Fruit fly (Drosophila melanogaster): Measurements from ENCODE around the gene nej.
A peak's percentile ranks its signal among the peaks of the same experiment; 100 is the strongest.

The nej gene

DNA sequence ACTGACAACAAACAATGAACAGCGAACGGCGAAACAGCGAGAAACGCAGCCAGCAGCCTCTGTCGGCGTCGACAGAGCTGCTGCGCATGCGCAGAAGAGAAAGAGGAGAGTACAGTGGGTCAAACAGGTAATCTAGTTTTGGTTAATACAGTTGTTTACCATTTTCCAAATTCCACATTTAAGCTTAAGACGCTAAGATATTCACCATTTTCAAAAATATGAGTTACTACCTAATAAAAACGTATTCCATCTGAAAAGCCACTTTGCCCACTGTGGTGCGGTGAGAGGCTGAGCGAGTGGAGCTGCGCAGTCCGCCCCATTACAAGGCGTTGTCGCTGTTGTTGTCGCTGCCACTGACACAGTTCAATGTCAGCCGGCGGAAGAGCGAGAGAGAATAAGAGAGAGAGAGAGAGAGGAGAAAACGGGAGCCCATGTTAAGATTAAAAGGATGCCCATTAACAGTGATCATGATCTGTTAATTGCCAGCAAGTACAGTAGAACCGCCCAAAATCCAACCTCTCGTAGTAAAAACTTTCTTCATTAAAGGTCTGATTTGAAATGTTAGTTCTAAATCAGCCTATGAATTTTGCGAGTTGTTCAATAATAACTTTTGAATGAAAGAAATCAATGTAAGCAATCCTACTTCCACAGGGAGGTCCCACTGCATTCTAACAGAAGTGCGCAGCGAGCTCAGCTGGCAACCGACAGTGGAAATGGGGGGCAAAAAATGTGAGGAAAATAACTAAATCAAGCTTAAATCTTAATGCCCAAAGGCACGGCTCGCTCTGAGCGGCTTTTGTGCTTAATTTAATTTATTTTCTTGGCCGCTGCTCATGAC lies 35.9 kb downstream of the nej start:
- TF ChIP-seq Sp1 (GFP tag; optimal IDR thresholded peaks at IDR 0.05) (peak; percentile 95), br (GFP tag; optimal IDR thresholded peaks at IDR 0.05) (peak; percentile 96), foxo (GFP tag; optimal IDR thresholded peaks at IDR 0.05) (peak; percentile 61 to 98), rgr (GFP tag; optimal IDR thresholded peaks at IDR 0.05) (peak; percentile 96), ey (GFP tag; optimal IDR thresholded peaks at IDR 0.05) (peak; percentile 97), sage (GFP tag; optimal IDR thresholded peaks at IDR 0.05) (peak; percentile 93), Mio (GFP tag; optimal IDR thresholded peaks at IDR 0.05) (peak; percentile 63), Hr83 (GFP tag; optimal IDR thresholded peaks at IDR 0.05; ENCODE audit: poor library complexity, severe bottlenecking) (peak; percentile 68), tai (GFP tag; optimal IDR thresholded peaks at IDR 0.05) (peak; percentile 87), CrebA (GFP tag; optimal IDR thresholded peaks at IDR 0.05; ENCODE audit: borderline replicate concordance) (peak; percentile 15), Myc (optimal IDR thresholded peaks at IDR 0.05) (no peak), CG9705 (GFP tag; optimal IDR thresholded peaks at IDR 0.05) (peak; percentile 71), Hr78 (GFP tag; optimal IDR thresholded peaks at IDR 0.05) (no peak), usp (GFP tag; optimal IDR thresholded peaks at IDR 0.05) (no peak), HLH106 (tag; optimal IDR thresholded peaks at IDR 0.05) (peak; percentile 96), brk (GFP tag; optimal IDR thresholded peaks at IDR 0.05) (peak; percentile 81), Hnf4 (GFP tag; optimal IDR thresholded peaks at IDR 0.05) (peak; percentile 94), dl (GFP tag; optimal IDR thresholded peaks at IDR 0.05; ENCODE audit: insufficient read depth in 1 of 2, partially characterized antibody in 2 of 2) (no peak), Dfd (GFP tag; optimal IDR thresholded peaks at IDR 0.05) (no peak), lola (GFP tag; optimal IDR thresholded peaks at IDR 0.05) (no peak), OdsH (GFP tag; optimal IDR thresholded peaks at IDR 0.05) (peak; percentile 94), Dif (GFP tag; optimal IDR thresholded peaks at IDR 0.05; ENCODE audit: partially characterized antibody) (peak; percentile 16), N (GFP tag; optimal IDR thresholded peaks at IDR 0.05) (no peak), psq (GFP tag; optimal IDR thresholded peaks at IDR 0.05) (peak; percentile 95), pan (optimal IDR thresholded peaks at IDR 0.05) (no peak), CG32264 (GFP tag; optimal IDR thresholded peaks at IDR 0.05) (peak; percentile 91), dmrt93B (GFP tag; optimal IDR thresholded peaks at IDR 0.05) (peak; percentile 94), Jra (GFP tag; optimal IDR thresholded peaks at IDR 0.05) (peak; percentile 90), h (GFP tag; optimal IDR thresholded peaks at IDR 0.05) (peak; percentile 98), Rel (GFP tag; optimal IDR thresholded peaks at IDR 0.05) (peak; percentile 88), Rel (tag; optimal IDR thresholded peaks at IDR 0.05) (peak; percentile 72), Vsx2 (GFP tag; optimal IDR thresholded peaks at IDR 0.05; ENCODE audit: partially characterized antibody) (no peak), dsf (GFP tag; optimal IDR thresholded peaks at IDR 0.05; ENCODE audit: borderline replicate concordance) (peak; percentile 68), Abd-B (GFP tag; optimal IDR thresholded peaks at IDR 0.05) (no peak), fru (GFP tag; optimal IDR thresholded peaks at IDR 0.05) (peak; percentile 98), woc (GFP tag; optimal IDR thresholded peaks at IDR 0.05) (peak; percentile 96), jim (GFP tag; optimal IDR thresholded peaks at IDR 0.05) (no peak), GATAd (GFP tag; optimal IDR thresholded peaks at IDR 0.05) (peak; percentile 79), sv (GFP tag; optimal IDR thresholded peaks at IDR 0.05) (peak; percentile 93)

DNA sequence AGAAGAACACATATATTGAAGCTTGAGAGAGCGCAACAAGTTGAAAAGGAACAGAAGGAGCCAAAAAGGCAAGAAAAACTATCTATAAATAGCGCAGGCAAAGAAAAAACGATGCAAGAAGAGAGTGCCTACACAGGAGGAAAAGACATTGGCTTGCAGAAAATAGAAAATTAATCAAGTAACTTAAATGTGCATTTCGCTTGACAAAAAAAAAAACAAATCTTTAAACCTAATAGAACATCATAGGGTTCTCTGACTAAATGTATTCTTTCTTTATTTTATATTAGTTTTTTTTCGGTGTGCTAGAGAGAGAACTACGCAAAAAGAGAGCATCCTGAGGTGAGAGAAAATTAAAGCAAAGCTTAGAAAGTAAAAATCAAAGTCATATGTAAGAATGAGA lies 36.8 kb downstream of the nej start:
- peak; percentile 44 for TF ChIP-seq ey (GFP tag; optimal IDR thresholded peaks at IDR 0.05)
- TF ChIP-seq fru (GFP tag; optimal IDR thresholded peaks at IDR 0.05), result peak; percentile 18
- no peak for TF ChIP-seq rgr (GFP tag; optimal IDR thresholded peaks at IDR 0.05)
- TF ChIP-seq Hnf4 (GFP tag; optimal IDR thresholded peaks at IDR 0.05), result no peak
- no peak for TF ChIP-seq Myc (optimal IDR thresholded peaks at IDR 0.05)
- TF ChIP-seq foxo (GFP tag; optimal IDR thresholded peaks at IDR 0.05), result peak in 1 of 2 experiments; percentile 3
- TF ChIP-seq Hr83 (GFP tag; optimal IDR thresholded peaks at IDR 0.05; ENCODE audit: poor library complexity, severe bottlenecking), result no peak
